Fruit fly (Drosophila melanogaster): ENCODE data around the gene vib.

The vib gene

dm6 chr3R:19180263-19180893 lies 46.1 kb downstream of the vib start, which contains the start of the genes CG5555 and myd (continued):
- TF ChIP-seq Blimp-1 (GFP tag; optimal IDR thresholded peaks at IDR 0.05) (peak; percentile 89), achi (GFP tag; optimal IDR thresholded peaks at IDR 0.05) (peak; percentile 58), svp (GFP tag) (peak; percentile 79), ss (GFP tag; optimal IDR thresholded peaks at IDR 0.05) (peak; percentile 29 to 54), CG9139 (GFP tag; optimal IDR thresholded peaks at IDR 0.05) (peak; percentile 28), pdm3 (GFP tag; optimal IDR thresholded peaks at IDR 0.05) (peak; percentile 75), Ets96B (tag; optimal IDR thresholded peaks at IDR 0.05) (peak; percentile 46), Eip75B (GFP tag; optimal IDR thresholded peaks at IDR 0.05) (peak; percentile 68), CG1621 (tag; optimal IDR thresholded peaks at IDR 0.05) (peak; percentile 33), CG6163 (GFP tag; IDR thresholded peaks at IDR 0.05) (peak; percentile 59), CG8632 (GFP tag; optimal IDR thresholded peaks at IDR 0.05) (peak; percentile 54), Gug (GFP tag; IDR thresholded peaks at IDR 0.05) (no peak), CG8119 (GFP tag; IDR thresholded peaks at IDR 0.05) (no peak; the same call in 1 of the 3 replicates), CG6276 (GFP tag; optimal IDR thresholded peaks at IDR 0.05) (no peak), CG31627 (GFP tag; optimal IDR thresholded peaks at IDR 0.05) (peak; percentile 55), CG6808 (GFP tag; optimal IDR thresholded peaks at IDR 0.05) (no peak), CG7368 (GFP tag; optimal IDR thresholded peaks at IDR 0.05) (peak; percentile 20), Ets21C (GFP tag; optimal IDR thresholded peaks at IDR 0.05) (peak; percentile 45), CG34406 (GFP tag; optimal IDR thresholded peaks at IDR 0.05) (peak; percentile 70), Sox14 (GFP tag; optimal IDR thresholded peaks at IDR 0.05) (peak; percentile 76), Sox15 (GFP tag; optimal IDR thresholded peaks at IDR 0.05) (no peak), cyc (GFP tag; optimal IDR thresholded peaks at IDR 0.05) (peak; percentile 39), Eip78C (GFP tag) (peak; percentile 88), fd59A (GFP tag; optimal IDR thresholded peaks at IDR 0.05) (peak; percentile 11), CG6854 (GFP tag; optimal IDR thresholded peaks at IDR 0.05) (no peak), CG3919 (GFP tag; optimal IDR thresholded peaks at IDR 0.05) (peak; percentile 16), Hr38 (GFP tag; optimal IDR thresholded peaks at IDR 0.05) (no peak), CG32006 (GFP tag; optimal IDR thresholded peaks at IDR 0.05) (no peak), Smox (GFP tag; optimal IDR thresholded peaks at IDR 0.05) (no peak), spab (GFP tag; optimal IDR thresholded peaks at IDR 0.05) (no peak), CG4318 (GFP tag; optimal IDR thresholded peaks at IDR 0.05) (peak; percentile 2), net (GFP tag; optimal IDR thresholded peaks at IDR 0.05) (peak; percentile 34), eg (GFP tag; IDR thresholded peaks at IDR 0.05) (no peak; the same call in none of the 3 replicates), Hr4 (GFP tag; optimal IDR thresholded peaks at IDR 0.05) (peak; percentile 73)

DNA sequence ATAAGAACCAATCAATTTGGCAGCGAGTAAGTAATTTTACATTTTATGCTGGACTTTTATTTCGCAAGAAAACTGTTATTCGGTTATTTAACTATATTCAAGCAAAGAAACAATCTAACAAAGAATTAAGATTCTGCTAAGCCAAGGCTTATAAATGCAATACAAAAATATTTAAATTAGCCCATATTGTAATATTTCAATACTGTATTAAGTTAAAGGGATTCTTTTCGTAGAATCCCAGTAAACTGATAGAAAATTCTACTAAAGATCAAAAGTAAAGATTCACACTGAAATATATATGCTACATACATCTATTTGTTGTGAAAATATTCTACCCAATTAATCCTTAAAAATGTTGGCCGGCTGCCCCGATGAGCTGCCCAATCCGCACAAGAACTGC lies 49.8 kb downstream of the vib start, which contains the start of gene CG14282:
TSS of gene CG14282 (plus strand) at position 301 of the 400 bp plus-strand sequence.
- TF ChIP-seq Smox (GFP tag; optimal IDR thresholded peaks at IDR 0.05) (no peak), OdsH (GFP tag; optimal IDR thresholded peaks at IDR 0.05) (no peak), lz (GFP tag; optimal IDR thresholded peaks at IDR 0.05) (no peak)

DNA sequence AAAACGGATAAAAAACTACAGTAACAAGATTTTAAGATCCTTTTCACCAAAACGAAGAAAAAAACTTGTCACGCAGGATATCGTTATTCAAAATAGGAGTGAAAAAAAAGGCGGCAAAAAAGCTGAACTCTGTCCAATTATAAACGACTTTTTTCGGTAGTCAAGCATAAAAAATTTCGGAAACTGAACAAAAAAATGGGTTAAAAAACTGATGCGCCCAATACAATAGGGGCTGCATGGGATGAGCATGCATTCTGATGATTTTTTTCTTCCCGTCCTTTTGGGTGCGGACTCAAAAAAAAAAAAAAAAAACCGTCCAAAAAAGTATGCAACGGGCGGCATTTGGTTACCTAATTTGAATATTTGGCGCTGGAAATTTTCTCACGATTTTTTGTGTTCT lies 51.9 kb downstream of the vib start:
- no peak for TF ChIP-seq Hr4 (GFP tag; optimal IDR thresholded peaks at IDR 0.05)
- no peak for TF ChIP-seq CG11294 (GFP tag; IDR thresholded peaks at IDR 0.05)
- no peak for TF ChIP-seq Blimp-1 (GFP tag; optimal IDR thresholded peaks at IDR 0.05)

dm6 chr3R:19167521-19167920 lies 58.9 kb downstream of the vib start:
- TF ChIP-seq OdsH (GFP tag; optimal IDR thresholded peaks at IDR 0.05) (no peak), CG6792 (GFP tag; optimal IDR thresholded peaks at IDR 0.05) (no peak), Eip78C (GFP tag) (no peak), fkh (GFP tag; optimal IDR thresholded peaks at IDR 0.05) (no peak), CG3919 (GFP tag; optimal IDR thresholded peaks at IDR 0.05) (no peak), CG4318 (GFP tag; optimal IDR thresholded peaks at IDR 0.05) (no peak), CG10631 (GFP tag; optimal IDR thresholded peaks at IDR 0.05) (no peak), CG6163 (GFP tag; IDR thresholded peaks at IDR 0.05) (no peak), Sox15 (GFP tag; optimal IDR thresholded peaks at IDR 0.05) (no peak), CG6854 (GFP tag; optimal IDR thresholded peaks at IDR 0.05) (no peak), CG10669 (GFP tag; optimal IDR thresholded peaks at IDR 0.05) (no peak), Lpt (GFP tag; optimal IDR thresholded peaks at IDR 0.05) (no peak), CG8319 (GFP tag; optimal IDR thresholded peaks at IDR 0.05) (no peak), Blimp-1 (GFP tag; optimal IDR thresholded peaks at IDR 0.05) (no peak), CG11294 (GFP tag; IDR thresholded peaks at IDR 0.05) (no peak), Hr39 (GFP tag; optimal IDR thresholded peaks at IDR 0.05) (no peak), CG6808 (GFP tag; optimal IDR thresholded peaks at IDR 0.05) (no peak), Hr38 (GFP tag; optimal IDR thresholded peaks at IDR 0.05) (no peak), Met (GFP tag; optimal IDR thresholded peaks at IDR 0.05) (no peak), salr (GFP tag; optimal IDR thresholded peaks at IDR 0.05) (no peak)

Data from whole organism, prepupa.